Fruit fly (Drosophila melanogaster): ENCODE measurements around the gene Gr66a.

Gr66a gene

dm6 chr3L:8284651-8285050 lies 22.1 kb downstream of the Gr66a start (continued):
- TF ChIP-seq CG10274 (GFP tag; optimal IDR thresholded peaks at IDR 0.05) = no peak
- no peak for TF ChIP-seq CG17802 (tag; optimal IDR thresholded peaks at IDR 0.05)
- TF ChIP-seq CG14667 (GFP tag; IDR thresholded peaks at IDR 0.05) = peak; percentile 30; the same call in 1 of the 2 replicates
- TF ChIP-seq bowl (GFP tag; IDR thresholded peaks at IDR 0.05) = no peak
- TF ChIP-seq CG1792 (GFP tag; optimal IDR thresholded peaks at IDR 0.05) = no peak
- TF ChIP-seq CG10959 (GFP tag; IDR thresholded peaks at IDR 0.05) = no peak
- no peak for TF ChIP-seq CG9609 (GFP tag; optimal IDR thresholded peaks at IDR 0.05)
- no peak for TF ChIP-seq croc (GFP tag; conservative IDR thresholded peaks at IDR 0.05)
- TF ChIP-seq Dp (GFP tag; optimal IDR thresholded peaks at IDR 0.05) = no peak
- TF ChIP-seq Dbx (GFP tag; IDR thresholded peaks at IDR 0.05) = no peak
- TF ChIP-seq MESR4 (GFP tag; optimal IDR thresholded peaks at IDR 0.05) = no peak
- TF ChIP-seq CG14965 (GFP tag; optimal IDR thresholded peaks at IDR 0.05; ENCODE audit: borderline replicate concordance) = no peak
- no peak for TF ChIP-seq trem (tag; optimal IDR thresholded peaks at IDR 0.05)
- TF ChIP-seq CG17328 (GFP tag; IDR thresholded peaks at IDR 0.05) = no peak
- TF ChIP-seq CG34224 (GFP tag; IDR thresholded peaks at IDR 0.05; ENCODE audit: partially characterized antibody) = no peak
- no peak for TF ChIP-seq CG17186 (GFP tag; optimal IDR thresholded peaks at IDR 0.05)
- TF ChIP-seq CG7556 (GFP tag; optimal IDR thresholded peaks at IDR 0.05) = no peak
- no peak for TF ChIP-seq CG17361 (GFP tag; IDR thresholded peaks at IDR 0.05)
- no peak for TF ChIP-seq dpn (GFP tag; optimal IDR thresholded peaks at IDR 0.05)
- TF ChIP-seq fd102C (GFP tag; optimal IDR thresholded peaks at IDR 0.05) = no peak
- TF ChIP-seq NC2α (GFP tag; optimal IDR thresholded peaks at IDR 0.05) = no peak
- no peak for TF ChIP-seq sob (GFP tag; IDR thresholded peaks at IDR 0.05)
- no peak for TF ChIP-seq ind (GFP tag; optimal IDR thresholded peaks at IDR 0.05)
- no peak for TF ChIP-seq CG1832 (GFP tag; optimal IDR thresholded peaks at IDR 0.05)
- no peak for TF ChIP-seq her (GFP tag; optimal IDR thresholded peaks at IDR 0.05)
- TF ChIP-seq CG16815 (GFP tag; optimal IDR thresholded peaks at IDR 0.05) = no peak
- peak; percentile 18 for TF ChIP-seq CG12659 (GFP tag; optimal IDR thresholded peaks at IDR 0.05)
- TF ChIP-seq hkb (optimal IDR thresholded peaks at IDR 0.05) = no peak
- TF ChIP-seq hkb (GFP tag; IDR thresholded peaks at IDR 0.05) = 0 out of 2 replicates have a peak, but pooled peaks have one; percentile 11
- no peak for TF ChIP-seq CG1602 (GFP tag; optimal IDR thresholded peaks at IDR 0.05)
- peak; percentile 26; the same call in 1 of the 2 replicates for TF ChIP-seq CG32532 (GFP tag; IDR thresholded peaks at IDR 0.05)
- TF ChIP-seq CG2199 (GFP tag; IDR thresholded peaks at IDR 0.05) = no peak
- no peak for TF ChIP-seq CG18619 (GFP tag; optimal IDR thresholded peaks at IDR 0.05)
- TF ChIP-seq CoRest (tag; optimal IDR thresholded peaks at IDR 0.05) = no peak
- TF ChIP-seq HLH54F (GFP tag; optimal IDR thresholded peaks at IDR 0.05) = no peak
- TF ChIP-seq fru (optimal IDR thresholded peaks at IDR 0.05) = no peak
- no peak for TF ChIP-seq Dref (GFP tag; IDR thresholded peaks at IDR 0.05)
- TF ChIP-seq CG10321 (GFP tag; IDR thresholded peaks at IDR 0.05) = no peak
- no peak for TF ChIP-seq Jarid2 (GFP tag; optimal IDR thresholded peaks at IDR 0.05)
- TF ChIP-seq CG5245 (GFP tag; optimal IDR thresholded peaks at IDR 0.05) = no peak
- TF ChIP-seq E2f2 (GFP tag; IDR thresholded peaks at IDR 0.05) = no peak
- TF ChIP-seq Rfx (GFP tag; IDR thresholded peaks at IDR 0.05) = no peak; the same call in 1 of the 2 replicates
- TF ChIP-seq CG10565 (GFP tag; optimal IDR thresholded peaks at IDR 0.05) = no peak
- no peak for TF ChIP-seq gro (GFP tag; optimal IDR thresholded peaks at IDR 0.05)
- TF ChIP-seq HmgZ (tag; optimal IDR thresholded peaks at IDR 0.05) = no peak
- TF ChIP-seq Hand (GFP tag; optimal IDR thresholded peaks at IDR 0.05) = no peak
- no peak for TF ChIP-seq CG14050 (GFP tag; IDR thresholded peaks at IDR 0.05)
- TF ChIP-seq CG9797 (GFP tag; optimal IDR thresholded peaks at IDR 0.05) = no peak
- TF ChIP-seq CG6854 (GFP tag; optimal IDR thresholded peaks at IDR 0.05) = no peak
- no peak for TF ChIP-seq cad (GFP tag; optimal IDR thresholded peaks at IDR 0.05)
- TF ChIP-seq danr (GFP tag; IDR thresholded peaks at IDR 0.05) = no peak
- no peak for TF ChIP-seq ac (GFP tag; optimal IDR thresholded peaks at IDR 0.05)
- TF ChIP-seq ssp (GFP tag; IDR thresholded peaks at IDR 0.05) = no peak
